Fruit fly (Drosophila melanogaster): ENCODE data around the gene Srrm1.

The Srrm1 gene

DNA sequence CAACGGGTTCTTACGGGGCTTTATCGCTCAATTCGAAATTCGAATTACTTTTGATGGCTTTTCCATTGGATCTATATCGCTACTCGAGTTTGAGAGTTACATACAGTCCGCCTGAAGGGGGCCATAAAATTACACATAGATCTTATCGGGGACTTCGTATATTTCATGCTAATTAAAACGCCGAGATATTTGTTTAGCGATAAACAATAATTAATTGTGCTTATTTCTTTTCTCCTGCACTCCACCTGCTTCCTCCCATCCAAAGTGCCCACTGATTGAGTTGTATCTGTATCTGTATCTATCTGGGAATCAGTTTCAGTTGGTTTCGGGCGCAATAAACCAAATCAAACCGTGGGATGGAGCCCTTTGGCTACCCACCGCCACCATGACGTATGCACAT, 29.0 kb downstream of the Srrm1 start:
- TF ChIP-seq exex (tag; optimal IDR thresholded peaks at IDR 0.05): peak; percentile 13
- no peak for TF ChIP-seq CG10543 (GFP tag; optimal IDR thresholded peaks at IDR 0.05)
- TF ChIP-seq esg (GFP tag; conservative IDR thresholded peaks at IDR 0.05): no peak
- TF ChIP-seq danr (GFP tag; IDR thresholded peaks at IDR 0.05): no peak
- peak; percentile 68 for TF ChIP-seq Vsx1 (GFP tag; optimal IDR thresholded peaks at IDR 0.05)
- no peak for TF ChIP-seq chm (GFP tag; IDR thresholded peaks at IDR 0.05)
- no peak for TF ChIP-seq wor (GFP tag; IDR thresholded peaks at IDR 0.05)
- no peak for TF ChIP-seq pnt (GFP tag; optimal IDR thresholded peaks at IDR 0.05)
- no peak for TF ChIP-seq psq (GFP tag; optimal IDR thresholded peaks at IDR 0.05)
- TF ChIP-seq vvl (GFP tag; IDR thresholded peaks at IDR 0.05): no peak
- peak; percentile 75 for TF ChIP-seq sens (GFP tag)
- TF ChIP-seq org-1 (GFP tag; optimal IDR thresholded peaks at IDR 0.05): no peak
- no peak for TF ChIP-seq CG5245 (GFP tag; optimal IDR thresholded peaks at IDR 0.05)
- TF ChIP-seq Awh (GFP tag; IDR thresholded peaks at IDR 0.05): peak; percentile 52; the same call in 1 of the 2 replicates
- no peak for TF ChIP-seq CG10267 (tag; optimal IDR thresholded peaks at IDR 0.05)
- no peak for TF ChIP-seq CG34422 (GFP tag; IDR thresholded peaks at IDR 0.05)
- TF ChIP-seq Dll (GFP tag; IDR thresholded peaks at IDR 0.05; ENCODE audit: partially characterized antibody): no peak
- peak; percentile 84 for TF ChIP-seq grn (GFP tag; optimal IDR thresholded peaks at IDR 0.05)

DNA sequence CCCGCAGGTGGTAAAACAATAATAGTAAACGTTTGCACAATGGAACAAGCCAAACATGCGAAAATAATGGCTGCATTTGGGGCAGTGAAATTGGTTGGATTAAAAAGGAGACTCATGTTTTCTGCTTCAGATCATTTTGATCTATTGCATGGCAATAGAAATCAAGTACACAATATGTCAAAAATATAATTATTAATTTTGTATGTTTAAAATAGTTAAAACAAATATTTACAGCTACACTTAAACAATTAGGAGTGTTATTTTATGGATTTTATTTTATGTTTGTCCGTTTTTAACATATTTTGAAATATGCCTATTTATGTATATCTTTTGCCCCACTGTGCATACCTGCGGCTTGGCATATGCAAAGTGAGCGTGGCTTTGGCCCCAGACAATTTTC, 29.6 kb downstream of the Srrm1 start:
- TF ChIP-seq CHES-1-like (GFP tag; optimal IDR thresholded peaks at IDR 0.05): no peak
- TF ChIP-seq CG17361 (GFP tag; IDR thresholded peaks at IDR 0.05): 0 out of 3 replicates have a peak, but pooled peaks have one; percentile 9
- peak; percentile 19 for TF ChIP-seq gem (tag; optimal IDR thresholded peaks at IDR 0.05)

DNA sequence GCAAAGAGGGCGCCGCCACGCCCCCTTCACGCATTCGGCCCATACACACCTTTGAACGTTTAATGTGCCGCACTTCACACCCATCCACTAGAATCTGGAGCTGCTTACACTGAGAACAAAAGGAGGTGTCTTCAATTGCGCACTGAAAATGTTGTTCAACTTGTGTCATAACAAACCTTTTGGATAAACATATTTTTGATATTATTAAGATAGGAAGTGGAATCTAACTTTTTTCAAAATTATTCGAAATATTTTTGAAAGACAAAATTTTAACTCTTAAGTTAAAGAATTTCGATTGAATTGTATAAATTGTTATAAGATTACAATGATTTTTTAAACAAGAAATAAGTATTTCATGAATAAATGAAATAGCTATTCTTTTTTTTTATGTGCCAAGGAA, 31.7 kb downstream of the Srrm1 start:
- TF ChIP-seq HLH3B (GFP tag; IDR thresholded peaks at IDR 0.05) (no peak), CG10267 (tag; optimal IDR thresholded peaks at IDR 0.05) (peak; percentile 60), Dip2 (GFP tag; IDR thresholded peaks at IDR 0.05) (no peak), Mad (GFP tag; optimal IDR thresholded peaks at IDR 0.05) (no peak), Ravus (GFP tag; IDR thresholded peaks at IDR 0.05) (no peak), Ada2b (GFP tag; IDR thresholded peaks at IDR 0.05) (no peak), CG14014 (GFP tag; IDR thresholded peaks at IDR 0.05) (no peak), zfh2 (GFP tag; optimal IDR thresholded peaks at IDR 0.05) (no peak), CG12769 (tag; optimal IDR thresholded peaks at IDR 0.05) (no peak), Ets65A (GFP tag) (no peak), Asciz (GFP tag; optimal IDR thresholded peaks at IDR 0.05) (no peak), CG13775 (GFP tag; optimal IDR thresholded peaks at IDR 0.05) (peak; percentile 46), NfI (GFP tag; optimal IDR thresholded peaks at IDR 0.05) (no peak), CG3281 (GFP tag; optimal IDR thresholded peaks at IDR 0.05) (no peak), CG4820 (GFP tag; optimal IDR thresholded peaks at IDR 0.05) (no peak), Bgb (GFP tag; IDR thresholded peaks at IDR 0.05; ENCODE audit: partially characterized antibody) (no peak), H15 (GFP tag; IDR thresholded peaks at IDR 0.05) (no peak), CG17186 (GFP tag; optimal IDR thresholded peaks at IDR 0.05) (no peak), CG9215 (GFP tag; IDR thresholded peaks at IDR 0.05) (no peak), chinmo (GFP tag; IDR thresholded peaks at IDR 0.05; ENCODE audit: partially characterized antibody) (no peak), MBD-R2 (GFP tag; IDR thresholded peaks at IDR 0.05) (no peak), twi (tag; optimal IDR thresholded peaks at IDR 0.05) (no peak), CG4282 (GFP tag; optimal IDR thresholded peaks at IDR 0.05) (no peak), CG4328 (GFP tag; optimal IDR thresholded peaks at IDR 0.05) (no peak), zen2 (GFP tag; IDR thresholded peaks at IDR 0.05; ENCODE audit: partially characterized antibody) (no peak), CG13424 (tag; optimal IDR thresholded peaks at IDR 0.05) (no peak), CG6689 (GFP tag; IDR thresholded peaks at IDR 0.05) (no peak), oc (tag; optimal IDR thresholded peaks at IDR 0.05) (no peak), pita (GFP tag; optimal IDR thresholded peaks at IDR 0.05) (no peak), gcm (GFP tag; optimal IDR thresholded peaks at IDR 0.05) (peak; percentile 21), CG18262 (tag; optimal IDR thresholded peaks at IDR 0.05) (peak; percentile 72)
